Worm (Caenorhabditis elegans) whole organism, L2 larva: ENCODE data around the gene F20G2.1.

Experiments
- blmp-1 ChIP-seq: sonication (generic microtip); optimal IDR thresholded peaks from 2 replicates; lab custom pipeline; 2017; ENCODE audit warnings: missing genetic modification characterization, mild to moderate bottlenecking, missing compliant biosample characterization, antibody characterized with exemption, moderate library complexity; ENCODE audit not compliant: insufficient read depth
- ceh-82 ChIP-seq: fragments of 150-350 bp; optimal IDR thresholded peaks from 2 replicates; lab custom pipeline; 2014; ENCODE audit warnings: missing biosample characterization, missing genetic modification characterization
- lin-13 ChIP-seq: fragments of 150-350 bp; optimal IDR thresholded peaks from 2 replicates; lab custom pipeline; 2014; ENCODE audit warnings: missing biosample characterization, missing genetic modification reagents, missing genetic modification characterization
- mab-5 ChIP-seq: fragments of 150-350 bp; optimal IDR thresholded peaks from 2 replicates; lab custom pipeline; 2014; ENCODE audit warnings: missing biosample characterization, missing genetic modification characterization
- nhr-77 ChIP-seq: fragments of 150-350 bp; optimal IDR thresholded peaks from 2 replicates; lab custom pipeline; 2014; ENCODE audit warnings: missing biosample characterization, missing genetic modification characterization

DNA sequence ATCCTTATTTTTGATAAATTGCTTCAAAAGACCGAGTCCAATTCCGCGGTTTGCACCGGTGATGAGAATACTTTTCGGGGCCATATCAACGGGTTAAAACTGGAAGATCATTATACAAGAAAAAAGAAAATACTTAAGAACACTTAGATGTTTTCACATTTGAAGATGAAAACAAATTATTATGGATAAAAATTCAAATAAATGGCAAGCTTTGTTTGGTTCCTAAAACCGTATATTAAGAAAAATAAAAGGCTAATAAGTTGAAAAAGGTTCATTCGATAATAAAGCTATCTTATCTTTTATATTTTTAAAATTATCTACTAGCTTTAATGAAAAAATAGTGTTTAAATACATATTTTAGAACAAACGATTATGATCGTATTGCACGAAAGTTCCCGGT, at the start of gene F20G2.1:
- TF ChIP-seq blmp-1 (no peak), mab-5 (tag; lab: Kevin White, UChicago) (no peak), ceh-82 (tag; lab: Kevin White, UChicago) (no peak), nhr-77 (no peak), lin-13 (no peak)
